Worm (Caenorhabditis elegans): Measurements from ENCODE around the gene T19D12.6.

DNA sequence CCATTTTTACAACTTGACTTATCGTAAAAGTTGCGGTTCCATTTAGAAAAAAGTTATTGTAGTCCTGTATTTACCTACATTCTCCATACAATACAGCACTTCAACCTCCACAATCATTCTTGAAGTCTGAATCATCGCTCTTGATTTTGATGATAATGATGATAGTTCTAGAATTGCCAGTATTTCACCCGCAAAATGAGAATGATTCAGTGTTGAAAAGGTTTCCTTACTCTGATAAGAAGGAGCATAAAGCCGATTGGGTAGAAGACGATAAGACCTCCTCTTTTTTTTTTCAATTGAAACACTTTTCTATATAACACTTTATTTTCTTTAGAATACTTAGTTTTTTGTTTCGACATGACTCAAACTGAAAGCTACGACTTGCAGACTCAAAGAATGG lies 12.1 kb downstream of the T19D12.6 start, which contains the start of gene T19D12.4:
- no peak for TF ChIP-seq him-1 (tag; optimal IDR thresholded peaks at IDR 0.05)
- TF ChIP-seq W03F9.2 (tag; optimal IDR thresholded peaks at IDR 0.05) = no peak
- TF ChIP-seq dao-5 (tag; optimal IDR thresholded peaks at IDR 0.05) = no peak

Data from whole organism, L4/young adult.